Fruit fly (Drosophila melanogaster): Measurements from ENCODE around the gene CG45066.

CG45066 gene

dm6 chr3L:3106908-3107821, 3.9 kb downstream of the CG45066 start, which contains the start of gene Cht7:
Gene Cht7 (minus strand): TSS chr3L:3106958.
- TF ChIP-seq psq (optimal IDR thresholded peaks at IDR 0.05) = no peak
- TF ChIP-seq usp (GFP tag; optimal IDR thresholded peaks at IDR 0.05) = no peak
- no peak for TF ChIP-seq pan (optimal IDR thresholded peaks at IDR 0.05)
- no peak for TF ChIP-seq CG8478 (optimal IDR thresholded peaks at IDR 0.05)
- TF ChIP-seq EcR (GFP tag; optimal IDR thresholded peaks at IDR 0.05) = no peak
- no peak for TF ChIP-seq Dll (optimal IDR thresholded peaks at IDR 0.05)

- no peak for TF ChIP-seq usp (GFP tag; optimal IDR thresholded peaks at IDR 0.05)
- no peak for TF ChIP-seq EcR (GFP tag; optimal IDR thresholded peaks at IDR 0.05)
- no peak for TF ChIP-seq Dll (optimal IDR thresholded peaks at IDR 0.05)
- no peak for TF ChIP-seq psq (optimal IDR thresholded peaks at IDR 0.05)
- TF ChIP-seq pan (optimal IDR thresholded peaks at IDR 0.05) = no peak
- TF ChIP-seq CG8478 (optimal IDR thresholded peaks at IDR 0.05) = no peak
These were observed 4.9 kb downstream of the CG45066 start for dm6 chr3L:3106146-3106545.

- TF ChIP-seq usp (GFP tag; optimal IDR thresholded peaks at IDR 0.05) (no peak), Dll (optimal IDR thresholded peaks at IDR 0.05) (no peak), CG8478 (optimal IDR thresholded peaks at IDR 0.05) (no peak), pan (optimal IDR thresholded peaks at IDR 0.05) (no peak), psq (optimal IDR thresholded peaks at IDR 0.05) (no peak), EcR (GFP tag; optimal IDR thresholded peaks at IDR 0.05) (no peak)
These were observed 5.5 kb downstream of the CG45066 start for dm6 chr3L:3105531-3105930.

- TF ChIP-seq psq (optimal IDR thresholded peaks at IDR 0.05) (no peak), CG8478 (optimal IDR thresholded peaks at IDR 0.05) (no peak), Dll (optimal IDR thresholded peaks at IDR 0.05) (no peak), EcR (GFP tag; optimal IDR thresholded peaks at IDR 0.05) (no peak), usp (GFP tag; optimal IDR thresholded peaks at IDR 0.05) (no peak), pan (optimal IDR thresholded peaks at IDR 0.05) (no peak)
These were observed 8.5 kb downstream of the CG45066 start for dm6 chr3L:3102506-3103023.

dm6 chr3L:3101157-3101556, 9.9 kb downstream of the CG45066 start:
- no peak for TF ChIP-seq CG8478 (optimal IDR thresholded peaks at IDR 0.05)
- TF ChIP-seq EcR (GFP tag; optimal IDR thresholded peaks at IDR 0.05) = peak in 1 of 2 experiments; percentile 55

dm6 chr3L:3098778-3099429, 12.1 kb downstream of the CG45066 start:
- TF ChIP-seq psq (optimal IDR thresholded peaks at IDR 0.05) = no peak
- no peak for TF ChIP-seq EcR (GFP tag; optimal IDR thresholded peaks at IDR 0.05)
- TF ChIP-seq usp (GFP tag; optimal IDR thresholded peaks at IDR 0.05) = no peak
- TF ChIP-seq Dll (optimal IDR thresholded peaks at IDR 0.05) = no peak
- no peak for TF ChIP-seq CG8478 (optimal IDR thresholded peaks at IDR 0.05)
- TF ChIP-seq pan (optimal IDR thresholded peaks at IDR 0.05) = no peak

dm6 chr3L:3097598-3097880, 13.5 kb downstream of the CG45066 start:
- no peak for TF ChIP-seq CG8478 (optimal IDR thresholded peaks at IDR 0.05)
- TF ChIP-seq Dll (optimal IDR thresholded peaks at IDR 0.05) = no peak
- no peak for TF ChIP-seq EcR (GFP tag; optimal IDR thresholded peaks at IDR 0.05)

dm6 chr3L:3096726-3097597, 14.1 kb downstream of the CG45066 start:
- TF ChIP-seq Dll (optimal IDR thresholded peaks at IDR 0.05) = no peak

- TF ChIP-seq pan (optimal IDR thresholded peaks at IDR 0.05) (no peak), usp (GFP tag; optimal IDR thresholded peaks at IDR 0.05) (no peak), EcR (GFP tag; optimal IDR thresholded peaks at IDR 0.05) (no peak), psq (optimal IDR thresholded peaks at IDR 0.05) (no peak), Dll (optimal IDR thresholded peaks at IDR 0.05) (no peak)
These were observed 14.8 kb downstream of the CG45066 start for dm6 chr3L:3096073-3096725.

dm6 chr3L:3095590-3095989, 15.4 kb downstream of the CG45066 start:
- no peak for TF ChIP-seq usp (GFP tag; optimal IDR thresholded peaks at IDR 0.05)
- TF ChIP-seq pan (optimal IDR thresholded peaks at IDR 0.05) = no peak
- TF ChIP-seq psq (optimal IDR thresholded peaks at IDR 0.05) = no peak
- no peak for TF ChIP-seq EcR (GFP tag; optimal IDR thresholded peaks at IDR 0.05)
- no peak for TF ChIP-seq Dll (optimal IDR thresholded peaks at IDR 0.05)
- TF ChIP-seq CG8478 (optimal IDR thresholded peaks at IDR 0.05) = no peak

dm6 chr3L:3090581-3091345, 20.3 kb downstream of the CG45066 start:
- TF ChIP-seq pan (optimal IDR thresholded peaks at IDR 0.05) = no peak
- TF ChIP-seq CG8478 (optimal IDR thresholded peaks at IDR 0.05) = no peak
- TF ChIP-seq psq (optimal IDR thresholded peaks at IDR 0.05) = no peak
- no peak for TF ChIP-seq EcR (GFP tag; optimal IDR thresholded peaks at IDR 0.05)
- no peak for TF ChIP-seq Dll (optimal IDR thresholded peaks at IDR 0.05)
- TF ChIP-seq usp (GFP tag; optimal IDR thresholded peaks at IDR 0.05) = no peak
